Fruit fly (Drosophila melanogaster): ENCODE data around the gene Rb97D.

- TF ChIP-seq amos (GFP tag; IDR thresholded peaks at IDR 0.05; ENCODE audit: partially characterized antibody) (no peak), disco-r (GFP tag; optimal IDR thresholded peaks at IDR 0.05) (no peak), Tbp (GFP tag; optimal IDR thresholded peaks at IDR 0.05) (no peak), bowl (GFP tag; IDR thresholded peaks at IDR 0.05) (no peak)
These were observed 7.4 kb upstream of the Rb97D start for dm6 chr3R:26883015-26883292.
